Worm (Caenorhabditis elegans): ENCODE results near the gene ufbp-1.
A peak's percentile ranks its signal among the peaks of the same experiment; 100 is the strongest.

The ufbp-1 gene

DNA sequence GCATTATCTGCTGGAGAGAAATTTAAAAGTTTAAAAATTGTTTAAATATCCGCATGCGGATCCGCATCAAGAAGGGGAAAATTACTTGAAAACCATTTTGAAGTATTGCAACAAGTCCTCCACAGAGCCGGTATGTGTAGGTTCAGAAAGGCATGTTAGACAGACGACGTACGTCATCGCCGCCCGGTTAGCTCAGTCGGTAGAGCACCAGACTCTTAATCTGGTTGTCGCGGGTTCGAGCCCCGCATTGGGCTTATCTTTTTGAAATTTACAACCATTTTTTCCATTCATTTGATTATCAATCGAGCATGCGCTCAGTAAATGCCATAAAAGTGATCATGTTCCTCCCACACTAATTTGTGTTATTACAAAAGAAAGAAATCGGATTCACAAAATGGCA lies 29.9 kb upstream of the ufbp-1 start:
- TF ChIP-seq egl-27 (tag; optimal IDR thresholded peaks at IDR 0.05) = no peak
- TF ChIP-seq zag-1 (tag; optimal IDR thresholded peaks at IDR 0.05) = no peak
- no peak for TF ChIP-seq C16A3.4 (tag; optimal IDR thresholded peaks at IDR 0.05)
- no peak for TF ChIP-seq aly-2 (tag; optimal IDR thresholded peaks at IDR 0.05)
- no peak for TF ChIP-seq ceh-8 (GFP tag; optimal IDR thresholded peaks at IDR 0.05)
- no peak for TF ChIP-seq pqm-1 (tag; optimal IDR thresholded peaks at IDR 0.05)
- no peak for TF ChIP-seq ama-1 (optimal IDR thresholded peaks at IDR 0.05)
- no peak for TF ChIP-seq efl-3 (GFP tag; optimal IDR thresholded peaks at IDR 0.05)
- TF ChIP-seq dsc-1 (tag; optimal IDR thresholded peaks at IDR 0.05) = no peak
- TF ChIP-seq vab-15 (tag; optimal IDR thresholded peaks at IDR 0.05) = no peak
- TF ChIP-seq rnt-1 (tag; optimal IDR thresholded peaks at IDR 0.05) = no peak
- no peak for TF ChIP-seq tbx-2 (tag; optimal IDR thresholded peaks at IDR 0.05)
- no peak for TF ChIP-seq fos-1 (tag; optimal IDR thresholded peaks at IDR 0.05)

DNA sequence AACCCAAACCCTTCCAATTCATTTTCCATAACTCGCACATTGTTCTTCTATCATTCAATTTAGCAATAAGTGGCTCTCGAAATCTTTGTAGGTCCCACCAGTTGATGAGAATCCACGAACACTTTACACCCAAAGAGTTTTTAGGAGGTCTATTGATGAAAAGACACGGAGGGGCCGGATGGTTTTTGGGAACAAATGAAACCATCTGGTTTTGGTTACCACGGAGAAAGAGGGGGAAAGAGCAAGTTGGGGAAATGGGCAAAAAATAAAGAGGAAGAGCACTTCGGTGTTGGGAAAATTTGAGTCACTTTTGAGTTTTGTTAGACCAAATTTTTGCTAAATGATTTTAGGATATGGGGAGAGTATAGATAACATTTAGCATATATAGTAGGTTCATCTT lies 24.1 kb upstream of the ufbp-1 start:
- TF ChIP-seq C04F5.9 (tag; optimal IDR thresholded peaks at IDR 0.05) (no peak), dsc-1 (tag; optimal IDR thresholded peaks at IDR 0.05) (peak; percentile 51), zip-4 (GFP tag; optimal IDR thresholded peaks at IDR 0.05) (no peak)

DNA sequence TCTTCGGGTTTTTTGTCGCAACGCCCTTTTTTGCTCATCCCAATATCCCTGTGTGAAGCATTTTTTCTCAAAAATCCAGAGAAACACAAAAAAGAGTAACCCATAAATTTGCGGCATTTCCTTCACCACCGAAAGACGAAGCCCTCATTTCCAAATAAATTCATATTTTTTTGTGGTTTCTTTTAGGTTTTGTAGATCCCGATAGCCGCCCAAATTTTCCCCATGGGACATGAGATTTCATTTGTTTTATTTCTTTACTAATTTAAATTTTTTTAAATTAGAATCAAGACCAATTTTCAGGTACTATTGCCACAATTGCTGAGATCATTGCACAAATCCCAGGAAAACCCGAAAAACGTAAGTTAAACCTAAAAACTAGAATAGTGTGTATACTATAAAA lies 23.3 kb upstream of the ufbp-1 start, which contains the start of gene mig-39:
Gene mig-39 (plus strand): TSS at position 301 of the 400 bp plus-strand sequence.
- TF ChIP-seq nhr-11 (tag; optimal IDR thresholded peaks at IDR 0.05) (no peak), unc-62 (GFP tag; optimal IDR thresholded peaks at IDR 0.05) (no peak), nhr-85 (tag) (no peak), hpl-2 (GFP tag; optimal IDR thresholded peaks at IDR 0.05) (no peak), lin-13 (GFP tag; optimal IDR thresholded peaks at IDR 0.05) (no peak), unc-130 (tag; optimal IDR thresholded peaks at IDR 0.05) (no peak), aly-2 (tag; optimal IDR thresholded peaks at IDR 0.05) (no peak), egl-27 (tag; optimal IDR thresholded peaks at IDR 0.05) (no peak), snu-23 (GFP tag; optimal IDR thresholded peaks at IDR 0.05) (no peak), C34B4.2 (tag; optimal IDR thresholded peaks at IDR 0.05) (no peak), rnt-1 (tag; optimal IDR thresholded peaks at IDR 0.05) (no peak), irx-1 (tag; optimal IDR thresholded peaks at IDR 0.05) (no peak), ceh-90 (tag; optimal IDR thresholded peaks at IDR 0.05) (no peak), nhr-20 (tag; optimal IDR thresholded peaks at IDR 0.05) (no peak), lin-15B (tag; optimal IDR thresholded peaks at IDR 0.05) (no peak)

- TF ChIP-seq lsy-2 (tag; optimal IDR thresholded peaks at IDR 0.05) = peak; percentile 49 to 84
- TF ChIP-seq blmp-1 (tag; optimal IDR thresholded peaks at IDR 0.05) = peak; percentile 47
- no peak for TF ChIP-seq C04F5.9 (tag; optimal IDR thresholded peaks at IDR 0.05)
Observed at ce11 chrIII:8461410-8461809, 18.0 kb upstream of the ufbp-1 start.

DNA sequence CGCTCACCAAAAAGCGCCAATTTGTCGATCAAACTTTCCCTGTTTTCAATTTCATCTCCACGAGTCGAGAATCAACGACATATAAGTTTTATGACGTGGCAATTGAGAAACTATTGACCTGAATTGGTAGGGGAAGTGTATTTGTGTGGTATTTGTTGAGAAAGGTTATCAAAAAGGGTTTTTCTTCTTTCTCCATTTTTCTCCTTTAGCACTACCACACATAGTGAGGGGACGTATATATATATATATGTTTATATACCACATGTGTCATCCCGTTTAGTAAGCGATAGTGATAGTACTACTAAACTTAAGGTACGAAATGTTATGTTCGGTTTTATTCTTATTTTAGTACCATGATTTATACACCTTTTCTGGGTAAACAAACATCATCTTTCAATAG lies 14.2 kb upstream of the ufbp-1 start:
- TF ChIP-seq egl-27 (tag; optimal IDR thresholded peaks at IDR 0.05) (no peak), efl-1 (optimal IDR thresholded peaks at IDR 0.05) (no peak), efl-1 (GFP tag; optimal IDR thresholded peaks at IDR 0.05 in 1 of 2) (peak in 1 of 2 experiments; percentile 51)

- TF ChIP-seq skn-1 (tag; optimal IDR thresholded peaks at IDR 0.05) (no peak), mab-9 (GFP tag; IDR thresholded peaks at IDR 0.05) (no peak), ceh-8 (GFP tag; optimal IDR thresholded peaks at IDR 0.05) (no peak), mep-1 (tag; optimal IDR thresholded peaks at IDR 0.05) (no peak), elt-3 (tag; optimal IDR thresholded peaks at IDR 0.05) (no peak), nhr-19 (GFP tag; conservative IDR thresholded peaks at IDR 0.05) (no peak), ceh-88 (GFP tag; IDR thresholded peaks at IDR 0.05) (no peak), mef-2 (tag; optimal IDR thresholded peaks at IDR 0.05) (no peak), snu-23 (GFP tag; optimal IDR thresholded peaks at IDR 0.05) (no peak)
Observed at ce11 chrIII:8451181-8451580, 7.8 kb upstream of the ufbp-1 start.
